Fruit fly (Drosophila melanogaster) whole organism, embryonic: ENCODE measurements around the gene Shawn.

Source experiments
- Atf3 ChIP-seq: fragments of 200-800 bp; sonication (Bioruptor generic); optimal IDR thresholded peaks from 3 replicates; lab custom pipeline; 2016; ENCODE audit warnings: missing biosample characterization, missing genetic modification characterization
- B-H1 ChIP-seq: fragments of 200-800 bp; sonication (Bioruptor generic); IDR thresholded peaks from 3 replicates; pipeline ENCODE4 v1.3.6; 2022; ENCODE audit warnings: missing biosample characterization, missing genetic modification characterization
- Bgb ChIP-seq: fragments of 200-800 bp; sonication (Bioruptor generic); IDR thresholded peaks from 2 replicates; pipeline ENCODE4 v1.3.6; 2022; ENCODE audit warnings: missing biosample characterization, missing genetic modification characterization; ENCODE audit not compliant: partially characterized antibody
- CG10979 ChIP-seq: fragments of 200-800 bp; sonication (Bioruptor generic); optimal IDR thresholded peaks from 2 replicates; lab custom pipeline; 2018; ENCODE audit warnings: missing biosample characterization, mild to moderate bottlenecking, missing genetic modification characterization, moderate library complexity
- CG11504 ChIP-seq: fragments of 200-800 bp; sonication (Bioruptor generic); optimal IDR thresholded peaks from 3 replicates; lab custom pipeline; 2019; ENCODE audit warnings: missing biosample characterization, mild to moderate bottlenecking, missing genetic modification characterization, moderate library complexity
- CG13424 ChIP-seq: fragments of 200-800 bp; sonication (Bioruptor generic); optimal IDR thresholded peaks from 2 replicates; lab custom pipeline; 2019; ENCODE audit warnings: missing biosample characterization, mild to moderate bottlenecking, missing genetic modification characterization, moderate library complexity
- CG14667 ChIP-seq: fragments of 200-800 bp; sonication (Bioruptor generic); IDR thresholded peaks from 2 replicates; pipeline ENCODE4 v1.3.6; 2022; ENCODE audit warnings: missing biosample characterization, missing genetic modification characterization
- CG1603 ChIP-seq: fragments of 200-800 bp; sonication (Bioruptor generic); optimal IDR thresholded peaks from 2 replicates; lab custom pipeline; 2019; ENCODE audit warnings: missing biosample characterization, mild to moderate bottlenecking, missing genetic modification characterization, moderate library complexity
- CG16813 ChIP-seq: fragments of 200-800 bp; sonication (Bioruptor generic); IDR thresholded peaks from 3 replicates; pipeline ENCODE4 v1.3.6; 2022; ENCODE audit warnings: missing biosample characterization, missing genetic modification characterization; ENCODE audit not compliant: partially characterized antibody
- CG18599 ChIP-seq: fragments of 200-800 bp; sonication (Bioruptor generic); optimal IDR thresholded peaks from 3 replicates; lab custom pipeline; 2017; ENCODE audit warnings: missing biosample characterization, missing genetic modification characterization, mild to moderate bottlenecking, moderate library complexity, missing genetic modification reagents
- CG18619 ChIP-seq: fragments of 200-800 bp; sonication (Bioruptor generic); optimal IDR thresholded peaks from 3 replicates; lab custom pipeline; 2017; ENCODE audit warnings: missing biosample characterization, mild to moderate bottlenecking, missing genetic modification characterization
- CG3065 ChIP-seq: fragments of 200-800 bp; sonication (Bioruptor generic); optimal IDR thresholded peaks from 2 replicates; lab custom pipeline; 2016; ENCODE audit warnings: missing biosample characterization, missing genetic modification characterization
- CG31441 ChIP-seq: fragments of 200-800 bp; sonication (Bioruptor generic); IDR thresholded peaks from 2 replicates; pipeline ENCODE4 v1.3.6; 2022; ENCODE audit warnings: missing biosample characterization, missing genetic modification characterization
- CG34422 ChIP-seq: fragments of 200-800 bp; sonication (Bioruptor generic); IDR thresholded peaks from 3 replicates; pipeline ENCODE4 v1.3.6; 2022; ENCODE audit warnings: missing biosample characterization, missing genetic modification characterization
- CG5180 ChIP-seq: fragments of 200-800 bp; sonication (Bioruptor generic); optimal IDR thresholded peaks from 3 replicates; lab custom pipeline; 2017; ENCODE audit warnings: missing biosample characterization, missing genetic modification characterization, mild to moderate bottlenecking, moderate library complexity, missing genetic modification reagents
- CG6791 ChIP-seq: fragments of 200-800 bp; sonication (Bioruptor generic); IDR thresholded peaks from 3 replicates; pipeline ENCODE4 v1.3.6; 2022; ENCODE audit warnings: missing biosample characterization, missing genetic modification characterization; ENCODE audit not compliant: partially characterized antibody
- CG8290 ChIP-seq, 3 experiments: fragments of 200-800 bp; sonication (Bioruptor generic); optimal IDR thresholded peaks; 2 replicates each; lab custom pipeline; 2016 to 2019; ENCODE audit warnings: missing biosample characterization in 3 of 3, missing genetic modification characterization in 3 of 3, mild to moderate bottlenecking in 2 of 3, moderate library complexity in 1 of 3
- CG9215 ChIP-seq: fragments of 200-800 bp; sonication (Bioruptor generic); IDR thresholded peaks from 2 replicates; pipeline ENCODE4 v1.3.6; 2022; ENCODE audit warnings: missing biosample characterization, missing genetic modification characterization
- CTCF ChIP-seq: fragments of 200-800 bp; sonication (Bioruptor generic); optimal IDR thresholded peaks from 2 replicates; lab custom pipeline; 2017; ENCODE audit warnings: missing biosample characterization, mild to moderate bottlenecking, missing genetic modification characterization, moderate library complexity
- CkIIα-i1 ChIP-seq: fragments of 200-800 bp; sonication (Bioruptor generic); IDR thresholded peaks from 2 replicates; pipeline ENCODE4 v1.3.6; 2022; ENCODE audit warnings: missing biosample characterization, missing genetic modification characterization
- CoRest ChIP-seq: fragments of 200-800 bp; sonication (Bioruptor generic); optimal IDR thresholded peaks from 3 replicates; lab custom pipeline; 2018; ENCODE audit warnings: missing biosample characterization, mild to moderate bottlenecking, missing genetic modification characterization, moderate library complexity
- Dll ChIP-seq: fragments of 200-800 bp; sonication (Bioruptor generic); IDR thresholded peaks from 4 replicates; pipeline ENCODE4 v1.3.6; 2022; ENCODE audit warnings: missing biosample characterization, missing genetic modification characterization; ENCODE audit not compliant: partially characterized antibody
- Hr51 ChIP-seq, 2 experiments: fragments of 200-800 bp; sonication (Bioruptor generic); optimal IDR thresholded peaks; 2 replicates in 1 of 2; 3 replicates in 1 of 2; lab custom pipeline; 2016 to 2018; ENCODE audit warnings: missing biosample characterization in 2 of 2, missing genetic modification characterization in 2 of 2, mild to moderate bottlenecking in 1 of 2, moderate library complexity in 1 of 2
- Max ChIP-seq: fragments of 200-800 bp; sonication (Bioruptor generic); optimal IDR thresholded peaks from 2 replicates; lab custom pipeline; 2016; ENCODE audit warnings: missing biosample characterization, mild to moderate bottlenecking, missing genetic modification characterization
- Med ChIP-seq: fragments of 200-800 bp; sonication (Bioruptor generic); peaks from one replicate; lab custom pipeline; 2016; ENCODE audit warnings: missing biosample characterization, missing genetic modification characterization, mild to moderate bottlenecking, inconsistent platforms, moderate library complexity
- Meics ChIP-seq: fragments of 200-800 bp; sonication (Bioruptor generic); optimal IDR thresholded peaks from 2 replicates; lab custom pipeline; 2017; ENCODE audit warnings: missing biosample characterization, mild to moderate bottlenecking, missing genetic modification characterization
- Mes4 ChIP-seq: fragments of 200-800 bp; sonication (Bioruptor generic); optimal IDR thresholded peaks from 2 replicates; lab custom pipeline; 2016; ENCODE audit warnings: missing biosample characterization, missing genetic modification characterization
- Nf-YC ChIP-seq: fragments of 200-800 bp; optimal IDR thresholded peaks from 3 replicates; lab custom pipeline; 2019; ENCODE audit warnings: missing biosample characterization, mild to moderate bottlenecking, missing genetic modification characterization, moderate library complexity
- Oli ChIP-seq: fragments of 200-800 bp; sonication (Bioruptor generic); optimal IDR thresholded peaks from 2 replicates; lab custom pipeline; 2018; ENCODE audit warnings: missing biosample characterization, mild to moderate bottlenecking, missing genetic modification characterization, moderate library complexity
- Ptx1 ChIP-seq: fragments of 200-800 bp; sonication (Bioruptor generic); IDR thresholded peaks from 2 replicates; pipeline ENCODE4 v1.3.6; 2022; ENCODE audit warnings: missing biosample characterization, missing genetic modification characterization
- Sry-δ ChIP-seq: fragments of 200-800 bp; sonication (Bioruptor generic); optimal IDR thresholded peaks from 2 replicates; lab custom pipeline; 2016; ENCODE audit warnings: missing biosample characterization, missing genetic modification characterization
- TFAM ChIP-seq: fragments of 200-800 bp; sonication (Bioruptor generic); optimal IDR thresholded peaks from 2 replicates; lab custom pipeline; 2017; ENCODE audit warnings: missing biosample characterization, missing genetic modification characterization, inconsistent platforms
- ab ChIP-seq: fragments of 200-800 bp; sonication (Bioruptor generic); optimal IDR thresholded peaks from 2 replicates; lab custom pipeline; 2016; ENCODE audit warnings: missing biosample characterization, missing genetic modification characterization
- ara ChIP-seq: fragments of 200-800 bp; sonication (Bioruptor generic); IDR thresholded peaks from 2 replicates; pipeline ENCODE4 v1.3.6; 2022; ENCODE audit warnings: missing biosample characterization, missing genetic modification characterization
- br ChIP-seq: fragments of >200 bp; optimal IDR thresholded peaks from 2 replicates; lab custom pipeline; 2017
- cas ChIP-seq: fragments of 200-800 bp; sonication (Bioruptor generic); IDR thresholded peaks from 2 replicates; pipeline ENCODE4 v1.3.6; 2022; ENCODE audit warnings: missing biosample characterization, missing genetic modification characterization
- chif ChIP-seq, 2 experiments: fragments of 200-800 bp; sonication (Bioruptor generic); optimal IDR thresholded peaks; 3 replicates each; lab custom pipeline; 2016; ENCODE audit warnings: missing biosample characterization in 2 of 2, missing genetic modification characterization in 2 of 2
- croc ChIP-seq: fragments of 200-800 bp; sonication (Bioruptor generic); conservative IDR thresholded peaks from 3 replicates; pipeline ENCODE4 v1.3.6; 2022; ENCODE audit warnings: missing biosample characterization, missing genetic modification characterization
- danr ChIP-seq: fragments of 200-800 bp; sonication (Bioruptor generic); IDR thresholded peaks from 2 replicates; pipeline ENCODE4 v1.3.6; 2022; ENCODE audit warnings: missing biosample characterization, missing genetic modification characterization
- en ChIP-seq: fragments of 200-800 bp; sonication (Bioruptor generic); optimal IDR thresholded peaks from 2 replicates; lab custom pipeline; 2016; ENCODE audit warnings: missing biosample characterization, missing genetic modification characterization
- exex ChIP-seq: fragments of 200-800 bp; sonication (Bioruptor generic); optimal IDR thresholded peaks from 4 replicates; lab custom pipeline; 2018; ENCODE audit warnings: missing biosample characterization, mild to moderate bottlenecking, missing genetic modification characterization, moderate library complexity
- fd102C ChIP-seq: fragments of 200-800 bp; sonication (Bioruptor generic); optimal IDR thresholded peaks from 2 replicates; lab custom pipeline; 2018; ENCODE audit warnings: missing biosample characterization, mild to moderate bottlenecking, missing genetic modification characterization, moderate library complexity
- fd64A ChIP-seq: fragments of 200-800 bp; sonication (Bioruptor generic); optimal IDR thresholded peaks from 3 replicates; lab custom pipeline; 2018; ENCODE audit warnings: missing biosample characterization, mild to moderate bottlenecking, missing genetic modification characterization
- grn ChIP-seq: fragments of 200-800 bp; sonication (Bioruptor generic); optimal IDR thresholded peaks from 3 replicates; lab custom pipeline; 2017; ENCODE audit warnings: missing biosample characterization, missing genetic modification characterization
- gt ChIP-seq: fragments of 200-800 bp; sonication (Bioruptor generic); IDR thresholded peaks from 2 replicates; pipeline ENCODE4 v1.3.6; 2022; ENCODE audit warnings: missing biosample characterization, missing genetic modification characterization
- h ChIP-seq: fragments of >200 bp; optimal IDR thresholded peaks from 2 replicates; lab custom pipeline; 2017
- kah ChIP-seq: fragments of 200-800 bp; sonication (Bioruptor generic); optimal IDR thresholded peaks from 2 replicates; lab custom pipeline; 2018; ENCODE audit warnings: missing biosample characterization, mild to moderate bottlenecking, missing genetic modification characterization
- lov ChIP-seq, 2 experiments: fragments of 200-800 bp in 1 of 2; fragments of >200 bp in 1 of 2; sonication (Bioruptor generic) in 1 of 2; IDR thresholded peaks in 1 of 2; optimal IDR thresholded peaks in 1 of 2; 2 replicates in 1 of 2; 3 replicates in 1 of 2; pipeline versions ENCODE4 v1.3.6 to Lab custom; 2017 to 2022; ENCODE audit warnings: missing biosample characterization in 1 of 2, missing genetic modification characterization in 1 of 2
- ro ChIP-seq: fragments of 200-800 bp; sonication (Bioruptor generic); IDR thresholded peaks from 2 replicates; pipeline ENCODE4 v1.3.6; 2022; ENCODE audit warnings: missing biosample characterization, missing genetic modification characterization
- row ChIP-seq: fragments of 200-800 bp; sonication (Bioruptor generic); IDR thresholded peaks from 3 replicates; pipeline ENCODE4 v1.3.6; 2022; ENCODE audit warnings: missing biosample characterization, missing genetic modification characterization
- wor ChIP-seq: fragments of 200-800 bp; sonication (Bioruptor generic); IDR thresholded peaks from 2 replicates; pipeline ENCODE4 v1.3.6; 2022; ENCODE audit warnings: missing biosample characterization, missing genetic modification characterization

Gene Shawn

dm6 chrX:19638328-19638940, 27.1 kb downstream of the Shawn start, which contains the start of gene Rcd-1 (continued):
- TF ChIP-seq CoRest (tag; lab: Kevin White, UChicago) (peak; percentile 29), CG14667 (GFP tag; lab: Robert Waterston, UW) (no peak), croc (GFP tag; lab: Robert Waterston, UW) (no peak), CG1603 (tag; lab: Kevin White, UChicago) (peak; percentile 68), CTCF (GFP tag; lab: Kevin White, UChicago) (peak; percentile 43), Dll (GFP tag; lab: Robert Waterston, UW) (no peak), br (no peak), grn (GFP tag; lab: Kevin White, UChicago) (no peak), CG10979 (tag; lab: Kevin White, UChicago) (no peak), Nf-YC (tag; lab: Kevin White, UChicago) (no peak), fd64A (GFP tag; lab: Kevin White, UChicago) (no peak), ab (GFP tag; lab: Kevin White, UChicago) (no peak), CG8290 (GFP tag; optimal IDR thresholded peaks at IDR 0.05; lab: Kevin White, UChicago) (no peak), CG8290 (tag; optimal IDR thresholded peaks at IDR 0.05; lab: Kevin White, UChicago) (peak in 1 of 2 experiments; percentile 35), Oli (no peak), Med (GFP tag; lab: Kevin White, UChicago) (no peak), CG13424 (tag; lab: Kevin White, UChicago) (no peak), CG31441 (GFP tag; lab: Robert Waterston, UW) (no peak), kah (GFP tag; lab: Kevin White, UChicago) (no peak), CG3065 (no peak), TFAM (no peak), CG18619 (GFP tag; lab: Kevin White, UChicago) (peak; percentile 10), chif (GFP tag; optimal IDR thresholded peaks at IDR 0.05; lab: Kevin White, UChicago) (no peak), CG11504 (no peak), Ptx1 (GFP tag; lab: Robert Waterston, UW) (no peak), Max (no peak), h (lab: Kevin White, UChicago) (no peak), CG18599 (no peak), Atf3 (GFP tag; lab: Kevin White, UChicago) (no peak), cas (no peak), CG34422 (GFP tag; lab: Robert Waterston, UW) (no peak), B-H1 (no peak), exex (tag; lab: Kevin White, UChicago) (no peak), Hr51 (GFP tag; optimal IDR thresholded peaks at IDR 0.05; lab: Kevin White, UChicago) (no peak), wor (GFP tag; lab: Robert Waterston, UW) (no peak), ro (GFP tag; lab: Robert Waterston, UW) (no peak), CG5180 (no peak), CG9215 (GFP tag; lab: Robert Waterston, UW) (no peak), gt (GFP tag; lab: Robert Waterston, UW) (no peak), ara (no peak), danr (GFP tag; lab: Robert Waterston, UW) (no peak), fd102C (no peak), CG16813 (GFP tag; lab: Robert Waterston, UW) (no peak), CkIIα-i1 (GFP tag; lab: Robert Waterston, UW) (no peak), Bgb (GFP tag; lab: Robert Waterston, UW) (no peak), Meics (GFP tag; lab: Kevin White, UChicago) (no peak), Sry-δ (GFP tag; lab: Kevin White, UChicago) (peak; percentile 50), Mes4 (GFP tag; lab: Kevin White, UChicago) (no peak), CG6791 (GFP tag; lab: Robert Waterston, UW) (no peak), lov (optimal IDR thresholded peaks at IDR 0.05; lab: Kevin White, UChicago) (no peak), lov (GFP tag; IDR thresholded peaks at IDR 0.05; lab: Robert Waterston, UW) (no peak), row (GFP tag; lab: Robert Waterston, UW) (no peak), en (GFP tag; lab: Kevin White, UChicago) (no peak)
